Worm (Caenorhabditis elegans): ENCODE data around the gene gst-9.

- TF ChIP-seq ztf-11 (tag; optimal IDR thresholded peaks at IDR 0.05): no peak
- no peak for TF ChIP-seq mep-1 (tag; optimal IDR thresholded peaks at IDR 0.05)
- no peak for TF ChIP-seq hlh-1 (tag; optimal IDR thresholded peaks at IDR 0.05)
- no peak for TF ChIP-seq nhr-12 (tag; optimal IDR thresholded peaks at IDR 0.05)
- TF ChIP-seq nhr-2 (tag; optimal IDR thresholded peaks at IDR 0.05): no peak
- no peak for TF ChIP-seq ceh-83 (GFP tag; optimal IDR thresholded peaks at IDR 0.05)
- TF ChIP-seq ces-1 (GFP tag; optimal IDR thresholded peaks at IDR 0.05): peak; percentile 30
- no peak for TF ChIP-seq pha-4 (tag; optimal IDR thresholded peaks at IDR 0.05)
- no peak for TF ChIP-seq nhr-28 (tag; optimal IDR thresholded peaks at IDR 0.05)
- no peak for TF ChIP-seq unc-62 (GFP tag; optimal IDR thresholded peaks at IDR 0.05)
- no peak for TF ChIP-seq nhr-76 (tag; optimal IDR thresholded peaks at IDR 0.05)
- no peak for TF ChIP-seq zip-8 (tag; optimal IDR thresholded peaks at IDR 0.05)
- TF ChIP-seq ceh-43 (GFP tag; optimal IDR thresholded peaks at IDR 0.05): no peak
- no peak for TF ChIP-seq bed-3 (GFP tag; optimal IDR thresholded peaks at IDR 0.05)
Observed at ce11 chrII:4941541-4942206, 50.3 kb downstream of the gst-9 start, which contains the start of gene ZK546.19.

Data from whole organism, mixed stage, embryonic.